Worm (Caenorhabditis elegans) whole organism, L4/young adult: ENCODE data around the gene wdr-83.

Source experiments
- dao-5 ChIP-seq: sonication (generic microtip); optimal IDR thresholded peaks from 2 replicates; lab custom pipeline; 2016; ENCODE audit warnings: missing genotype, missing genetic modification characterization, moderate library complexity, missing compliant biosample characterization
- him-1 ChIP-seq: sonication (generic microtip); optimal IDR thresholded peaks from 2 replicates; lab custom pipeline; 2016; ENCODE audit warnings: missing genotype, missing genetic modification reagents, missing genetic modification characterization, missing compliant biosample characterization

- TF ChIP-seq him-1 (tag; lab: Kevin White, UChicago) (no peak), dao-5 (tag; lab: Kevin White, UChicago) (no peak)
Observed at ce11 chrII:5019389-5020108, 12.0 kb downstream of the wdr-83 start.
